Worm (Caenorhabditis elegans): ENCODE data around the gene tam-1.

ce11 chrV:4937337-4937736 is 25.6 kb downstream of the tam-1 start:
- no peak for TF ChIP-seq sptf-1 (tag; optimal IDR thresholded peaks at IDR 0.05)
- TF ChIP-seq swsn-7 (tag; optimal IDR thresholded peaks at IDR 0.05), result no peak
- TF ChIP-seq hlh-4 (tag; optimal IDR thresholded peaks at IDR 0.05), result no peak
- no peak for TF ChIP-seq sox-4 (tag; optimal IDR thresholded peaks at IDR 0.05)
- no peak for TF ChIP-seq efl-1 (optimal IDR thresholded peaks at IDR 0.05)
- TF ChIP-seq efl-1 (GFP tag; optimal IDR thresholded peaks at IDR 0.05 in 1 of 2), result no peak
- no peak for TF ChIP-seq fos-1 (tag; optimal IDR thresholded peaks at IDR 0.05)
- TF ChIP-seq mdl-1 (tag; optimal IDR thresholded peaks at IDR 0.05), result no peak
- TF ChIP-seq zag-1 (tag; optimal IDR thresholded peaks at IDR 0.05), result no peak
- TF ChIP-seq aly-2 (tag; optimal IDR thresholded peaks at IDR 0.05), result no peak
- no peak for TF ChIP-seq egl-27 (tag; optimal IDR thresholded peaks at IDR 0.05)
- no peak for TF ChIP-seq nhr-19 (GFP tag; conservative IDR thresholded peaks at IDR 0.05)

All from whole organism, L1 larva.